Fruit fly (Drosophila melanogaster) whole organism, embryonic: ENCODE results near the gene pbl.

ENCODE experiments used
- Atf-2 ChIP-seq: fragments of 200-800 bp; sonication (Bioruptor generic); optimal IDR thresholded peaks from 2 replicates; lab custom pipeline; 2016; ENCODE audit warnings: missing biosample characterization, missing genetic modification characterization
- Awh ChIP-seq: fragments of 200-800 bp; sonication (Bioruptor generic); IDR thresholded peaks from 2 replicates; pipeline ENCODE4, ENCODE4 v1.3.6; 2022; ENCODE audit warnings: missing biosample characterization, missing genetic modification characterization
- CG11456 ChIP-seq: fragments of 200-800 bp; sonication (Bioruptor generic); IDR thresholded peaks from 3 replicates; pipeline ENCODE4 v1.3.6; 2022; ENCODE audit warnings: missing biosample characterization, missing genetic modification characterization
- CG14014 ChIP-seq: fragments of 200-800 bp; sonication (Bioruptor generic); IDR thresholded peaks from 2 replicates; pipeline ENCODE4 v1.3.6; 2022; ENCODE audit warnings: missing biosample characterization, missing genetic modification characterization
- CG15479 ChIP-seq: fragments of 200-800 bp; sonication (Bioruptor generic); optimal IDR thresholded peaks from 3 replicates; lab custom pipeline; 2019; ENCODE audit warnings: missing biosample characterization, mild to moderate bottlenecking, missing genetic modification characterization, moderate library complexity
- CG15696 ChIP-seq: fragments of 200-800 bp; sonication (Bioruptor generic); optimal IDR thresholded peaks from 2 replicates; lab custom pipeline; 2019; ENCODE audit warnings: missing biosample characterization, mild to moderate bottlenecking, missing genetic modification characterization, moderate library complexity
- CG17361 ChIP-seq: fragments of 200-800 bp; sonication (Bioruptor generic); IDR thresholded peaks from 3 replicates; pipeline ENCODE4 v1.3.6; 2022; ENCODE audit warnings: missing biosample characterization, missing genetic modification characterization
- CG17385 ChIP-seq: fragments of 200-800 bp; sonication (Bioruptor generic); optimal IDR thresholded peaks from 3 replicates; lab custom pipeline; 2018; ENCODE audit warnings: missing biosample characterization, mild to moderate bottlenecking, missing genetic modification characterization
- CG17829 ChIP-seq: fragments of 200-800 bp; optimal IDR thresholded peaks from 2 replicates; lab custom pipeline; 2019; ENCODE audit warnings: missing biosample characterization, mild to moderate bottlenecking, missing genetic modification characterization, moderate library complexity
- CG18262 ChIP-seq: fragments of 200-800 bp; optimal IDR thresholded peaks from 3 replicates; lab custom pipeline; 2019; ENCODE audit warnings: missing biosample characterization, mild to moderate bottlenecking, missing genetic modification characterization, moderate library complexity
- CG2199 ChIP-seq: fragments of 200-800 bp; sonication (Bioruptor generic); IDR thresholded peaks from 3 replicates; pipeline ENCODE4 v1.3.6; 2022; ENCODE audit warnings: missing biosample characterization, missing genetic modification characterization
- CG2678 ChIP-seq: fragments of 200-800 bp; sonication (Bioruptor generic); optimal IDR thresholded peaks from 3 replicates; lab custom pipeline; 2019; ENCODE audit warnings: missing biosample characterization, mild to moderate bottlenecking, missing genetic modification characterization, moderate library complexity
- CG30431 ChIP-seq: fragments of 200-800 bp; sonication (Bioruptor generic); optimal IDR thresholded peaks from 2 replicates; lab custom pipeline; 2017; ENCODE audit warnings: missing biosample characterization, missing genetic modification characterization
- CG32772 ChIP-seq: fragments of 200-800 bp; sonication (Bioruptor generic); IDR thresholded peaks from 2 replicates; pipeline ENCODE4 v1.3.6; 2022; ENCODE audit warnings: missing biosample characterization, missing genetic modification characterization
- CG33557 ChIP-seq: fragments of 200-800 bp; sonication (Bioruptor generic); optimal IDR thresholded peaks from 2 replicates; lab custom pipeline; 2019; ENCODE audit warnings: missing biosample characterization, mild to moderate bottlenecking, missing genetic modification characterization, moderate library complexity
- CG4730 ChIP-seq: fragments of 200-800 bp; sonication (Bioruptor generic); IDR thresholded peaks from 2 replicates; pipeline ENCODE4 v1.3.6; 2022; ENCODE audit warnings: missing biosample characterization, missing genetic modification characterization
- CG7357 ChIP-seq: fragments of 200-800 bp; sonication (Bioruptor generic); IDR thresholded peaks from 3 replicates; pipeline ENCODE4 v1.3.6; 2022; ENCODE audit warnings: missing biosample characterization, missing genetic modification characterization
- CG9932 ChIP-seq: fragments of 200-800 bp; sonication (Bioruptor generic); IDR thresholded peaks from 2 replicates; pipeline ENCODE4 v1.3.6; 2022; ENCODE audit warnings: missing biosample characterization, missing genetic modification characterization
- CHES-1-like ChIP-seq: fragments of 200-800 bp; sonication (Bioruptor generic); optimal IDR thresholded peaks from 2 replicates; lab custom pipeline; 2016; ENCODE audit warnings: missing biosample characterization, missing genetic modification characterization
- Dad ChIP-seq: fragments of 200-800 bp; sonication (Bioruptor generic); optimal IDR thresholded peaks from 3 replicates; lab custom pipeline; 2016; ENCODE audit warnings: missing biosample characterization, missing genetic modification characterization
- Kr ChIP-seq: fragments of 200-800 bp; sonication (Bioruptor generic); optimal IDR thresholded peaks from 2 replicates; lab custom pipeline; 2017; ENCODE audit warnings: missing biosample characterization, mild to moderate bottlenecking, missing genetic modification characterization
- MBD-R2 ChIP-seq: fragments of 200-800 bp; sonication (Bioruptor generic); IDR thresholded peaks from 2 replicates; pipeline ENCODE4 v1.3.6; 2022; ENCODE audit warnings: missing biosample characterization, missing genetic modification characterization
- NfI ChIP-seq: fragments of 200-800 bp; sonication (Bioruptor generic); optimal IDR thresholded peaks from 3 replicates; lab custom pipeline; 2018; ENCODE audit warnings: missing biosample characterization, mild to moderate bottlenecking, missing genetic modification characterization, moderate library complexity
- Optix ChIP-seq: fragments of 200-800 bp; sonication (Bioruptor generic); IDR thresholded peaks from 3 replicates; pipeline ENCODE4 v1.3.6; 2022; ENCODE audit warnings: missing biosample characterization, missing genetic modification characterization
- Pdp1 ChIP-seq, 2 experiments: fragments of 200-800 bp; sonication (Bioruptor generic); optimal IDR thresholded peaks; 3 replicates each; lab custom pipeline; 2016; ENCODE audit warnings: missing biosample characterization in 2 of 2, missing genetic modification characterization in 2 of 2, mild to moderate bottlenecking in 1 of 2, moderate library complexity in 1 of 2
- Ptx1 ChIP-seq: fragments of 200-800 bp; sonication (Bioruptor generic); IDR thresholded peaks from 2 replicates; pipeline ENCODE4 v1.3.6; 2022; ENCODE audit warnings: missing biosample characterization, missing genetic modification characterization
- Sox102F ChIP-seq: fragments of 200-800 bp; sonication (Bioruptor generic); optimal IDR thresholded peaks from 2 replicates; lab custom pipeline; 2018; ENCODE audit warnings: missing biosample characterization, mild to moderate bottlenecking, missing genetic modification characterization, moderate library complexity
- Usf ChIP-seq: fragments of 200-800 bp; sonication (Bioruptor generic); optimal IDR thresholded peaks from 2 replicates; lab custom pipeline; 2017; ENCODE audit warnings: missing genotype, missing biosample characterization, missing genetic modification characterization
- YL-1 ChIP-seq: fragments of 200-800 bp; sonication (Bioruptor generic); optimal IDR thresholded peaks from 3 replicates; lab custom pipeline; 2017; ENCODE audit warnings: missing biosample characterization, mild to moderate bottlenecking, missing genetic modification characterization
- ara ChIP-seq: fragments of 200-800 bp; sonication (Bioruptor generic); IDR thresholded peaks from 2 replicates; pipeline ENCODE4 v1.3.6; 2022; ENCODE audit warnings: missing biosample characterization, missing genetic modification characterization
- bowl ChIP-seq: fragments of 200-800 bp; sonication (Bioruptor generic); IDR thresholded peaks from 2 replicates; pipeline ENCODE4 v1.3.6; 2022; ENCODE audit warnings: missing biosample characterization, missing genetic modification characterization
- cwo ChIP-seq: fragments of 200-800 bp; sonication (Bioruptor generic); optimal IDR thresholded peaks from 3 replicates; lab custom pipeline; 2017; ENCODE audit warnings: missing biosample characterization, missing genetic modification characterization, mild to moderate bottlenecking, moderate library complexity, missing genetic modification reagents
- dmrt11E ChIP-seq: fragments of 200-800 bp; sonication (Bioruptor generic); optimal IDR thresholded peaks from 3 replicates; lab custom pipeline; 2018; ENCODE audit warnings: missing biosample characterization, mild to moderate bottlenecking, missing genetic modification characterization, moderate library complexity
- ems ChIP-seq: fragments of 200-800 bp; sonication (Bioruptor generic); optimal IDR thresholded peaks from 3 replicates; lab custom pipeline; 2016; ENCODE audit warnings: missing biosample characterization, missing genetic modification characterization
- esg ChIP-seq: fragments of 200-800 bp; sonication (Bioruptor generic); conservative IDR thresholded peaks from 2 replicates; pipeline ENCODE4 v1.3.6; 2022; ENCODE audit warnings: missing biosample characterization, missing genetic modification characterization
- fd102C ChIP-seq: fragments of 200-800 bp; sonication (Bioruptor generic); optimal IDR thresholded peaks from 2 replicates; lab custom pipeline; 2018; ENCODE audit warnings: missing biosample characterization, mild to moderate bottlenecking, missing genetic modification characterization, moderate library complexity
- fd64A ChIP-seq: fragments of 200-800 bp; sonication (Bioruptor generic); optimal IDR thresholded peaks from 3 replicates; lab custom pipeline; 2018; ENCODE audit warnings: missing biosample characterization, mild to moderate bottlenecking, missing genetic modification characterization
- gfzf ChIP-seq: fragments of 200-800 bp; sonication (Bioruptor generic); optimal IDR thresholded peaks from 2 replicates; lab custom pipeline; 2016; ENCODE audit warnings: missing biosample characterization, mild to moderate bottlenecking, missing genetic modification characterization, moderate library complexity
- ind ChIP-seq: fragments of 200-800 bp; sonication (Bioruptor generic); optimal IDR thresholded peaks from 3 replicates; lab custom pipeline; 2016; ENCODE audit warnings: missing biosample characterization, missing genetic modification characterization
- jigr1 ChIP-seq: fragments of 200-800 bp; sonication (Bioruptor generic); IDR thresholded peaks from 3 replicates; pipeline ENCODE4 v1.3.6; 2022; ENCODE audit warnings: missing biosample characterization, missing genetic modification characterization
- mld ChIP-seq: fragments of 200-800 bp; sonication (Bioruptor generic); IDR thresholded peaks from 3 replicates; pipeline ENCODE4 v1.3.6; 2022; ENCODE audit warnings: missing biosample characterization, missing genetic modification characterization; ENCODE audit not compliant: partially characterized antibody
- nerfin-1 ChIP-seq: fragments of 200-800 bp; sonication (Bioruptor generic); optimal IDR thresholded peaks from 3 replicates; lab custom pipeline; 2019; ENCODE audit warnings: missing biosample characterization, mild to moderate bottlenecking, missing genetic modification characterization, moderate library complexity
- pum ChIP-seq: fragments of 200-800 bp; sonication (Bioruptor generic); optimal IDR thresholded peaks from 2 replicates; lab custom pipeline; 2016; ENCODE audit warnings: missing biosample characterization, missing genetic modification characterization
- sens ChIP-seq: fragments of 200-800 bp; sonication (Bioruptor generic); peaks from one replicate; lab custom pipeline; 2016; ENCODE audit warnings: missing biosample characterization, missing genetic modification characterization
- sima ChIP-seq: fragments of 200-800 bp; sonication (Bioruptor generic); optimal IDR thresholded peaks from 2 replicates; lab custom pipeline; 2016; ENCODE audit warnings: missing biosample characterization, missing genetic modification characterization
- slbo ChIP-seq: fragments of 200-800 bp; sonication (Bioruptor generic); IDR thresholded peaks from 2 replicates; pipeline ENCODE4 v1.3.6; 2022; ENCODE audit warnings: missing biosample characterization, missing genetic modification characterization
- tin ChIP-seq: fragments of 200-800 bp; sonication (Bioruptor generic); optimal IDR thresholded peaks from 3 replicates; lab custom pipeline; 2016; ENCODE audit warnings: missing biosample characterization, missing genetic modification characterization
- tll ChIP-seq, 2 experiments: fragments of 200-800 bp in 1 of 2; fragments of >200 bp in 1 of 2; sonication (Bioruptor generic) in 1 of 2; optimal IDR thresholded peaks; 2 replicates each; lab custom pipeline; 2017 to 2019; ENCODE audit warnings: missing biosample characterization in 2 of 2, missing genetic modification characterization in 2 of 2, mild to moderate bottlenecking in 1 of 2, moderate library complexity in 1 of 2
- unpg ChIP-seq: fragments of 200-800 bp; sonication (Bioruptor generic); optimal IDR thresholded peaks from 3 replicates; lab custom pipeline; 2018; ENCODE audit warnings: missing biosample characterization, mild to moderate bottlenecking, missing genetic modification characterization, moderate library complexity
- wdn ChIP-seq: fragments of 200-800 bp; sonication (Bioruptor generic); IDR thresholded peaks from 2 replicates; pipeline ENCODE4 v1.3.6; 2022; ENCODE audit warnings: missing biosample characterization, missing genetic modification characterization
- zfh1 ChIP-seq: fragments of 200-800 bp; sonication (Bioruptor generic); IDR thresholded peaks from 3 replicates; pipeline ENCODE4 v1.3.6; 2022; ENCODE audit warnings: missing biosample characterization, missing genetic modification characterization

pbl gene

DNA sequence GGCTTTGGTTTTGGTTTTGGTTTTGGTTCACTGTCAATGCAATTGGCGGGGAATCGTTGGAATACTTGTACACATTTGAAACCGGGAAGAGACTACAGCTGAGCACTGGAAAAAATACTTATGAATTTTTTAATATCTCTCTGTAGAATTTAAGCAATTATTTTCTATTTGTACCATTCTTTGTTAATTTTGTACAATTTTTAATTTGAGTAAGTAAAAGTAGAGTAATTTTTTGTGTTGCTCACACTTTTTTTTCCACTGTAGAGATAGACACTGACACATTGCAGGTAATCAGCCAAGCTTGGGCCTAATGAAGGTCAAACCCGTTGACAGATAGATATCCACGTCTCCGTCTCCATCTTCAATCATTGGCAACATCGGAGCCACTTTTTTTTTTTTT, 28.5 kb downstream of the pbl start (continued):
- peak; percentile 51 for TF ChIP-seq Sox102F
- no peak for TF ChIP-seq Awh (GFP tag; lab: Robert Waterston, UW)
- no peak for TF ChIP-seq Kr
- no peak for TF ChIP-seq CG15479
- peak; percentile 50; the same call in 2 of the 3 replicates for TF ChIP-seq zfh1 (GFP tag; lab: Robert Waterston, UW)
- TF ChIP-seq fd102C (GFP tag; lab: Kevin White, UChicago) = no peak
- no peak for TF ChIP-seq NfI (GFP tag; lab: Kevin White, UChicago)
- no peak for TF ChIP-seq CG33557 (GFP tag; lab: Kevin White, UChicago)
- no peak for TF ChIP-seq cwo
- TF ChIP-seq tin (GFP tag; lab: Kevin White, UChicago) = peak; percentile 14
- no peak for TF ChIP-seq Optix
- no peak for TF ChIP-seq YL-1 (GFP tag; lab: Kevin White, UChicago)
- TF ChIP-seq CG2678 (tag; lab: Kevin White, UChicago) = peak; percentile 15
- peak in 1 of 2 experiments; percentile 80 for TF ChIP-seq Pdp1 (GFP tag; optimal IDR thresholded peaks at IDR 0.05; lab: Kevin White, UChicago)
- TF ChIP-seq dmrt11E (tag; lab: Kevin White, UChicago) = peak; percentile 9
- TF ChIP-seq Usf (GFP tag; lab: Kevin White, UChicago) = no peak
- TF ChIP-seq CG32772 (GFP tag; lab: Robert Waterston, UW) = 0 out of 2 replicates have a peak, but pooled peaks have one; percentile 37
- peak; percentile 6 for TF ChIP-seq CG17385 (GFP tag; lab: Kevin White, UChicago)
- TF ChIP-seq tll (GFP tag; optimal IDR thresholded peaks at IDR 0.05; lab: Kevin White, UChicago) = no peak
- TF ChIP-seq CHES-1-like = no peak
- TF ChIP-seq nerfin-1 (tag; lab: Kevin White, UChicago) = no peak
- no peak for TF ChIP-seq fd64A (GFP tag; lab: Kevin White, UChicago)
- TF ChIP-seq pum = no peak
- peak; percentile 52; the same call in 1 of the 2 replicates for TF ChIP-seq CG14014 (GFP tag; lab: Robert Waterston, UW)
- TF ChIP-seq Ptx1 = peak; percentile 58
- TF ChIP-seq gfzf (GFP tag; lab: Kevin White, UChicago) = no peak
- TF ChIP-seq CG4730 (GFP tag; lab: Robert Waterston, UW) = no peak
- peak; percentile 84 for TF ChIP-seq sens
- no peak for TF ChIP-seq sima (GFP tag; lab: Kevin White, UChicago)
- TF ChIP-seq ind = no peak
- TF ChIP-seq CG17361 (GFP tag; lab: Robert Waterston, UW) = 0 out of 3 replicates have a peak, but pooled peaks have one; percentile 38
- TF ChIP-seq ara (GFP tag; lab: Robert Waterston, UW) = peak; percentile 67; the same call in 1 of the 2 replicates
- no peak for TF ChIP-seq bowl
- TF ChIP-seq CG11456 (GFP tag; lab: Robert Waterston, UW) = no peak
- no peak for TF ChIP-seq mld (GFP tag; lab: Robert Waterston, UW)
- peak; percentile 58; the same call in 1 of the 2 replicates for TF ChIP-seq slbo (GFP tag; lab: Robert Waterston, UW)
- TF ChIP-seq CG7357 = peak; percentile 33; the same call in 1 of the 3 replicates
- TF ChIP-seq CG15696 (tag; lab: Kevin White, UChicago) = no peak
- TF ChIP-seq Dad (GFP tag; lab: Kevin White, UChicago) = no peak
- TF ChIP-seq CG2199 (GFP tag; lab: Robert Waterston, UW) = no peak
- TF ChIP-seq ems (GFP tag; lab: Kevin White, UChicago) = no peak
- peak; percentile 15 for TF ChIP-seq CG17829 (tag; lab: Kevin White, UChicago)
- TF ChIP-seq MBD-R2 (GFP tag; lab: Robert Waterston, UW) = no peak
- TF ChIP-seq CG30431 (GFP tag; lab: Kevin White, UChicago) = no peak
- no peak for TF ChIP-seq Atf-2
- TF ChIP-seq esg = peak; percentile 24; the same call in 1 of the 2 replicates
- peak; percentile 36 for TF ChIP-seq unpg (GFP tag; lab: Kevin White, UChicago)
- TF ChIP-seq wdn (GFP tag; lab: Robert Waterston, UW) = no peak
- TF ChIP-seq CG9932 (GFP tag; lab: Robert Waterston, UW) = no peak
- TF ChIP-seq jigr1 (GFP tag; lab: Robert Waterston, UW) = no peak
- TF ChIP-seq CG18262 (tag; lab: Kevin White, UChicago) = peak; percentile 23
